Fruit fly (Drosophila melanogaster): ENCODE data around the gene CG8360.

The CG8360 gene

DNA sequence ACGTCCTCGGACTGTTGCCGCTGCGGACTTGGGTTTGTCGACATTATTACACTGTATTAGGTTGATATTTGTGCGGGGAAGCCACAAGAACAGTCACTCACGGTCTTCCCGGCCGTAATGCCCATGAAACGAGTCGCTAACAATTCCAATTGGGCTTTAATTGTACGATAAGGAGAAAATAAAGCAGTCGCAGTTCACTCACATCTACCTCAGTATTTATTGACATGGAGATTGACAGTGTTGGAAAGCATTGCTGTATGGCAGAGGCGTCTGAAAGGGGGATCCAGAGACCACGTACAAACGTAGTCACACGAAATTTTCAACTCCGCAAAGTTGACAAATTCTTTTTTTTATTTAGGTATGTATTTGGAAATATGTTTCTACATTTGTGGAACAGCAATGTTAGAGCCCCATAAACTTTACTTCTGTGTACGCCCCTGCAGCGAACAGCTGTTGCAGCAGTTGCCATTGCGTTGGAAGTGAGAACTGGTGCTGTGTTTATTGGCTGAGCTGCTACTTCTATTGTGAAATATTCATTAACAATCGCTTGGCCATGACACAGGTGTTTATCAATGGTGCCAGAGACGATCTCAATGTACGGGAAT lies at the start of gene CG8360, which contains the start of gene CG8372:
Gene CG8360, plus strand, starts transcription at position 294 of the 605 bp plus-strand sequence.
Gene CG8372, minus strand, starts transcription at position 237 of the 605 bp plus-strand sequence.
- peak; percentile 99 for TF ChIP-seq woc (GFP tag; optimal IDR thresholded peaks at IDR 0.05)
- TF ChIP-seq lola (GFP tag; optimal IDR thresholded peaks at IDR 0.05) = no peak
- TF ChIP-seq dmrt93B (GFP tag; optimal IDR thresholded peaks at IDR 0.05) = peak; percentile 98
- TF ChIP-seq h (GFP tag; optimal IDR thresholded peaks at IDR 0.05) = peak; percentile 100
- TF ChIP-seq brk (GFP tag; optimal IDR thresholded peaks at IDR 0.05) = peak; percentile 99
- no peak for TF ChIP-seq pan (optimal IDR thresholded peaks at IDR 0.05)
- no peak for TF ChIP-seq Myc (optimal IDR thresholded peaks at IDR 0.05)
- peak; percentile 79 for TF ChIP-seq jim (GFP tag; optimal IDR thresholded peaks at IDR 0.05)
- no peak for TF ChIP-seq Hr78 (GFP tag; optimal IDR thresholded peaks at IDR 0.05)
- peak; percentile 99 for TF ChIP-seq CG32264 (GFP tag; optimal IDR thresholded peaks at IDR 0.05)
- peak; percentile 100 for TF ChIP-seq Hnf4 (GFP tag; optimal IDR thresholded peaks at IDR 0.05)
- peak; percentile 99 for TF ChIP-seq CG9705 (GFP tag; optimal IDR thresholded peaks at IDR 0.05)
- peak; percentile 99 for TF ChIP-seq sage (GFP tag; optimal IDR thresholded peaks at IDR 0.05)
- TF ChIP-seq Dif (GFP tag; optimal IDR thresholded peaks at IDR 0.05; ENCODE audit: partially characterized antibody) = no peak
- TF ChIP-seq OdsH (GFP tag; optimal IDR thresholded peaks at IDR 0.05) = peak; percentile 100
- peak; percentile 99 for TF ChIP-seq Hr83 (GFP tag; optimal IDR thresholded peaks at IDR 0.05; ENCODE audit: poor library complexity, severe bottlenecking)
- TF ChIP-seq Mio (GFP tag; optimal IDR thresholded peaks at IDR 0.05) = peak; percentile 95
- peak; percentile 100 for TF ChIP-seq rgr (GFP tag; optimal IDR thresholded peaks at IDR 0.05)
- TF ChIP-seq N (GFP tag; optimal IDR thresholded peaks at IDR 0.05) = no peak
- peak; percentile 99 for TF ChIP-seq tai (GFP tag; optimal IDR thresholded peaks at IDR 0.05)
- no peak for TF ChIP-seq usp (GFP tag; optimal IDR thresholded peaks at IDR 0.05)
- peak; percentile 100 for TF ChIP-seq br (GFP tag; optimal IDR thresholded peaks at IDR 0.05)
- peak; percentile 98 to 100 for TF ChIP-seq foxo (GFP tag; optimal IDR thresholded peaks at IDR 0.05)
- TF ChIP-seq ey (GFP tag; optimal IDR thresholded peaks at IDR 0.05) = peak; percentile 99
- TF ChIP-seq Abd-B (GFP tag; optimal IDR thresholded peaks at IDR 0.05) = no peak
- TF ChIP-seq Dfd (GFP tag; optimal IDR thresholded peaks at IDR 0.05) = no peak
- TF ChIP-seq Sp1 (GFP tag; optimal IDR thresholded peaks at IDR 0.05) = peak; percentile 99
- TF ChIP-seq fru (GFP tag; optimal IDR thresholded peaks at IDR 0.05) = peak; percentile 99
- peak; percentile 98 for TF ChIP-seq GATAd (GFP tag; optimal IDR thresholded peaks at IDR 0.05)
- peak; percentile 99 for TF ChIP-seq Jra (GFP tag; optimal IDR thresholded peaks at IDR 0.05)
- TF ChIP-seq HLH106 (tag; optimal IDR thresholded peaks at IDR 0.05) = peak; percentile 99
- TF ChIP-seq dsf (GFP tag; optimal IDR thresholded peaks at IDR 0.05; ENCODE audit: borderline replicate concordance) = peak; percentile 97
- TF ChIP-seq Rel (GFP tag; optimal IDR thresholded peaks at IDR 0.05) = peak; percentile 97
- TF ChIP-seq Rel (tag; optimal IDR thresholded peaks at IDR 0.05) = peak; percentile 92
- TF ChIP-seq sv (GFP tag; optimal IDR thresholded peaks at IDR 0.05) = peak; percentile 99
- peak; percentile 98 for TF ChIP-seq psq (GFP tag; optimal IDR thresholded peaks at IDR 0.05)
- TF ChIP-seq CrebA (GFP tag; optimal IDR thresholded peaks at IDR 0.05; ENCODE audit: borderline replicate concordance) = no peak

dm6 chr2L:8163025-8163351 lies 49.8 kb upstream of the CG8360 start, which contains the start of gene Piezo:
Gene Piezo (plus strand): TSS chr2L:8163073.
- TF ChIP-seq dsf (GFP tag; optimal IDR thresholded peaks at IDR 0.05; ENCODE audit: borderline replicate concordance) (no peak), dl (GFP tag; optimal IDR thresholded peaks at IDR 0.05; ENCODE audit: insufficient read depth in 1 of 2, partially characterized antibody in 2 of 2) (peak in 1 of 2 experiments; percentile 10), pan (optimal IDR thresholded peaks at IDR 0.05) (no peak), Jra (GFP tag; optimal IDR thresholded peaks at IDR 0.05) (no peak), Dif (GFP tag; optimal IDR thresholded peaks at IDR 0.05; ENCODE audit: partially characterized antibody) (peak; percentile 9), Hr83 (GFP tag; optimal IDR thresholded peaks at IDR 0.05; ENCODE audit: poor library complexity, severe bottlenecking) (peak; percentile 23)

DNA sequence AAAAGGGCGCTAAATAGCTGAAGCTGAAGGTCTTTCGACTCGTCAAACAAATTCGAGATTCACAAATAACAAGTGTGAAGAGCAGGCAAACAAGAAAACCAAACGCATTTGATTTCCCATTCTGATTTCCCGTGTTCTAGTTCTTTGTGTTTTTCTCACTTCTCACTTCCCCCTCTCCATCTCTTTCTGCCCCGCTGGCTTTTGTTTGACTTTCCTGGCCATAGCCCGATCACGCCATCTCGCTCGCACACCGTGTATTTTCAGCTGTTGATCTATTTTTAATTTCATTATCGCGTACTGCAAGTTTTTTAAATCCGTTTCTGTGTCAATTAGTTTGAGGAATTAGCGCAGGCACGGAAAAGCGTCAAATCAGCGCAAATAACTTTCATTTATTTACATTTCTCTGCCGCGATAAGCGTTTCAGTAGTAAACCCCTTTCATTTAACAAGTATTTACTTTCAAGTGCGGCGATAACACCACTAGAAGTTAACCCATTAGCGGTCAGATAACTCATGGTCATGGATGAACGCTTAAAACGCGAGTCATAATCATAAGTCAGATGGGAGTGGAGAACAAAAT lies 49.1 kb upstream of the CG8360 start:
- no peak for TF ChIP-seq Vsx2 (GFP tag; optimal IDR thresholded peaks at IDR 0.05; ENCODE audit: partially characterized antibody)
- no peak for TF ChIP-seq br (GFP tag; optimal IDR thresholded peaks at IDR 0.05)
- TF ChIP-seq usp (GFP tag; optimal IDR thresholded peaks at IDR 0.05) = no peak
- TF ChIP-seq Mio (GFP tag; optimal IDR thresholded peaks at IDR 0.05) = no peak
- TF ChIP-seq woc (GFP tag; optimal IDR thresholded peaks at IDR 0.05) = no peak
- no peak for TF ChIP-seq rgr (GFP tag; optimal IDR thresholded peaks at IDR 0.05)
- peak; percentile 6 for TF ChIP-seq fru (GFP tag; optimal IDR thresholded peaks at IDR 0.05)
- no peak for TF ChIP-seq h (GFP tag; optimal IDR thresholded peaks at IDR 0.05)
- TF ChIP-seq Myc (optimal IDR thresholded peaks at IDR 0.05) = no peak
- TF ChIP-seq dl (GFP tag; optimal IDR thresholded peaks at IDR 0.05; ENCODE audit: insufficient read depth in 1 of 2, partially characterized antibody in 2 of 2) = peak in 1 of 2 experiments; percentile 3

All from whole organism, wandering third instar larva.